Worm (Caenorhabditis elegans): Measurements from ENCODE around the gene mmaa-1.
"Not testable (repeated sequence)": the region's sequence is repeated elsewhere in the genome, so short reads cannot be mapped to it uniquely, and the experiment has no call there.

mmaa-1 gene

ce11 chrII:7090085-7090484 lies 10.9 kb downstream of the mmaa-1 start (continued):
- TF ChIP-seq ets-5 (GFP tag; IDR thresholded peaks at IDR 0.05) (no peak), sptf-1 (tag; optimal IDR thresholded peaks at IDR 0.05) (no peak), egl-13 (tag; optimal IDR thresholded peaks at IDR 0.05) (no peak), swsn-7 (tag; optimal IDR thresholded peaks at IDR 0.05) (peak; percentile 47), mep-1 (tag; optimal IDR thresholded peaks at IDR 0.05) (peak; percentile 42), tbx-2 (tag; optimal IDR thresholded peaks at IDR 0.05) (no peak), pag-3 (tag; optimal IDR thresholded peaks at IDR 0.05; ENCODE audit: borderline replicate concordance, insufficient read depth) (no peak), ces-1 (GFP tag; optimal IDR thresholded peaks at IDR 0.05) (no peak), irx-1 (tag; optimal IDR thresholded peaks at IDR 0.05) (peak; percentile 0), unc-62 (GFP tag; optimal IDR thresholded peaks at IDR 0.05) (no peak)

ce11 chrII:7084021-7084420 lies 16.9 kb downstream of the mmaa-1 start, which contains the start of the genes T02G5.14 and T02G5.15:
T02G5.14 (plus strand) TSS chrII:7084321.
T02G5.15 (plus strand) TSS chrII:7084321.
- not testable (repeated sequence) for TF ChIP-seq ceh-8 (GFP tag; optimal IDR thresholded peaks at IDR 0.05); fos-1 (tag; optimal IDR thresholded peaks at IDR 0.05); lin-35 (GFP tag; optimal IDR thresholded peaks at IDR 0.05)

- no peak for TF ChIP-seq nhr-71 (tag; optimal IDR thresholded peaks at IDR 0.05)
- TF ChIP-seq nhr-84 (tag; optimal IDR thresholded peaks at IDR 0.05), result no peak
- TF ChIP-seq ztf-11 (tag; optimal IDR thresholded peaks at IDR 0.05), result no peak
- no peak for TF ChIP-seq ceh-63 (GFP tag; optimal IDR thresholded peaks at IDR 0.05)
- TF ChIP-seq aha-1 (tag; optimal IDR thresholded peaks at IDR 0.05), result no peak
- TF ChIP-seq grh-1 (GFP tag; IDR thresholded peaks at IDR 0.05), result 0 out of 2 replicates have a peak, but pooled peaks have one; percentile 5
- no peak for TF ChIP-seq tlp-1 (tag; optimal IDR thresholded peaks at IDR 0.05)
Measured at ce11 chrII:7075564-7076228, 25.3 kb downstream of the mmaa-1 start, which contains the start of gene T02G5.7. T02G5.7 (plus strand) TSS chrII:7075614.

- TF ChIP-seq efl-1 (optimal IDR thresholded peaks at IDR 0.05), result no peak
- no peak for TF ChIP-seq efl-1 (GFP tag; optimal IDR thresholded peaks at IDR 0.05 in 1 of 2)
Measured at ce11 chrII:7073537-7073913, 27.4 kb downstream of the mmaa-1 start, which contains the start of gene kat-1. kat-1 (plus strand) TSS chrII:7073814.

- TF ChIP-seq unc-130 (tag; optimal IDR thresholded peaks at IDR 0.05) (peak; percentile 37), pag-3 (tag; optimal IDR thresholded peaks at IDR 0.05; ENCODE audit: borderline replicate concordance, insufficient read depth) (no peak), ceh-90 (tag; optimal IDR thresholded peaks at IDR 0.05) (peak; percentile 77), nhr-85 (tag) (peak; percentile 85), hlh-4 (tag; optimal IDR thresholded peaks at IDR 0.05) (peak; percentile 21), isw-1 (GFP tag; IDR thresholded peaks at IDR 0.05) (peak; percentile 76), egl-27 (tag; optimal IDR thresholded peaks at IDR 0.05) (no peak), alr-1 (tag; optimal IDR thresholded peaks at IDR 0.05; ENCODE audit: borderline replicate concordance) (no peak), elt-2 (tag; optimal IDR thresholded peaks at IDR 0.05) (peak; percentile 35), fkh-8 (tag; optimal IDR thresholded peaks at IDR 0.05) (peak; percentile 89), lin-15B (tag; optimal IDR thresholded peaks at IDR 0.05) (peak; percentile 70), ztf-11 (tag; optimal IDR thresholded peaks at IDR 0.05) (peak in 1 of 2 experiments; percentile 78), nhr-20 (tag; optimal IDR thresholded peaks at IDR 0.05) (peak; percentile 79), nhr-84 (tag; optimal IDR thresholded peaks at IDR 0.05) (no peak), skn-1 (tag; optimal IDR thresholded peaks at IDR 0.05) (peak; percentile 77), mep-1 (tag; optimal IDR thresholded peaks at IDR 0.05) (peak; percentile 89), lsy-2 (tag; optimal IDR thresholded peaks at IDR 0.05) (peak; percentile 71 to 91), efl-1 (optimal IDR thresholded peaks at IDR 0.05) (peak; percentile 67 to 68), efl-1 (GFP tag; optimal IDR thresholded peaks at IDR 0.05 in 1 of 2) (peak; percentile 58 to 79), lir-3 (tag; optimal IDR thresholded peaks at IDR 0.05; ENCODE audit: poor library complexity) (peak; percentile 83), nhr-90 (tag; optimal IDR thresholded peaks at IDR 0.05; ENCODE audit: poor library complexity) (peak; percentile 80), C34B4.2 (tag; optimal IDR thresholded peaks at IDR 0.05) (no peak), hpl-2 (GFP tag; optimal IDR thresholded peaks at IDR 0.05) (no peak), unc-98 (GFP tag; IDR thresholded peaks at IDR 0.05) (peak; percentile 88), ceh-82 (tag; optimal IDR thresholded peaks at IDR 0.05) (peak; percentile 22 to 34 (median 32))
Measured at ce11 chrII:7072590-7073536, 28.1 kb downstream of the mmaa-1 start.

All from whole organism, L1 larva.